Worm (Caenorhabditis elegans): ENCODE data around the gene algn-6.

algn-6 gene

DNA sequence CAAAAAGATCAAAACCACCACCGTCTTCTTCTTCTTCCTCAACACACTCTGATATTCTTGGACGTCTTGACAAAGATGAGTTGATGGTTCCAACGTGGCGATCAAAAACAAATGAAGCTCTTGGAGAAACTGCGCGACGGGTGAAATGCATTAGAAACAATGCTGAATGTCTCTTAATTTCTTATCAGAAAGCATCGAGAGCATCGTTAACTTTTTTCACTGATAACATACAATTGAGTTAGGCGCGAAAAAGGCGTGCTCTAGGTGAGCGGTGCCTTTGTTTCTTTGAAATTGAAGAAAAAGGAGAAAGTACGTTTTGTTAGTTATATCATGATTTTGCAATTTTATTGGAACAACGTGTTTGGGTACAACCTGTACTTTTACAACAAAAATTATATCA lies 33.6 kb downstream of the algn-6 start, which contains the start of gene gpcp-2:
gpcp-2 (minus strand) TSS at position 153 of the 400 bp plus-strand sequence.
- TF ChIP-seq hnd-1 (tag; optimal IDR thresholded peaks at IDR 0.05), result no peak
- TF ChIP-seq ceh-36 (tag; optimal IDR thresholded peaks at IDR 0.05), result no peak
- no peak for TF ChIP-seq tra-4 (tag; optimal IDR thresholded peaks at IDR 0.05)
- no peak for TF ChIP-seq pes-1 (GFP tag; IDR thresholded peaks at IDR 0.05)
- TF ChIP-seq flt-1 (GFP tag; IDR thresholded peaks at IDR 0.05), result no peak
- no peak for TF ChIP-seq hmg-4 (GFP tag; optimal IDR thresholded peaks at IDR 0.05)
- TF ChIP-seq ama-1 (optimal IDR thresholded peaks at IDR 0.05), result no peak

ce11 chrII:8074058-8074457 lies 34.5 kb downstream of the algn-6 start:
- TF ChIP-seq aly-1 (tag; optimal IDR thresholded peaks at IDR 0.05) (no peak), B0310.2 (tag; optimal IDR thresholded peaks at IDR 0.05) (no peak), tra-4 (tag; optimal IDR thresholded peaks at IDR 0.05) (no peak), hnd-1 (tag; optimal IDR thresholded peaks at IDR 0.05) (no peak), scrt-1 (GFP tag; IDR thresholded peaks at IDR 0.05) (no peak), pes-1 (GFP tag; IDR thresholded peaks at IDR 0.05) (no peak), tbx-37 (GFP tag; conservative IDR thresholded peaks at IDR 0.05) (no peak), sea-1 (GFP tag; conservative IDR thresholded peaks at IDR 0.05) (no peak), ceh-13 (GFP tag; optimal IDR thresholded peaks at IDR 0.05) (no peak), ets-7 (tag; optimal IDR thresholded peaks at IDR 0.05) (no peak), flt-1 (GFP tag; IDR thresholded peaks at IDR 0.05) (no peak), tbx-11 (GFP tag; IDR thresholded peaks at IDR 0.05) (no peak), F13C5.2 (tag; optimal IDR thresholded peaks at IDR 0.05) (no peak), ceh-36 (tag; optimal IDR thresholded peaks at IDR 0.05) (no peak), ama-1 (optimal IDR thresholded peaks at IDR 0.05) (no peak), hmg-4 (GFP tag; optimal IDR thresholded peaks at IDR 0.05) (no peak), hmbx-1 (tag; optimal IDR thresholded peaks at IDR 0.05) (no peak)

ce11 chrII:8075324-8075810 lies 35.8 kb downstream of the algn-6 start, which contains the start of gene K02C4.2:
K02C4.2 (plus strand) TSS chrII:8075760.
- TF ChIP-seq ceh-13 (GFP tag; optimal IDR thresholded peaks at IDR 0.05), result peak; percentile 59
- peak; percentile 42 for TF ChIP-seq tra-4 (tag; optimal IDR thresholded peaks at IDR 0.05)
- peak; percentile 69 for TF ChIP-seq tbx-37 (GFP tag; conservative IDR thresholded peaks at IDR 0.05)
- no peak; the same call in 1 of the 2 replicates for TF ChIP-seq pes-1 (GFP tag; IDR thresholded peaks at IDR 0.05)
- no peak for TF ChIP-seq ets-7 (tag; optimal IDR thresholded peaks at IDR 0.05)
- TF ChIP-seq B0310.2 (tag; optimal IDR thresholded peaks at IDR 0.05), result peak; percentile 26
- TF ChIP-seq tbx-11 (GFP tag; IDR thresholded peaks at IDR 0.05), result peak; percentile 75
- TF ChIP-seq ama-1 (optimal IDR thresholded peaks at IDR 0.05), result no peak
- TF ChIP-seq sea-1 (GFP tag; conservative IDR thresholded peaks at IDR 0.05), result peak; percentile 81
- peak; percentile 89 for TF ChIP-seq hmg-4 (GFP tag; optimal IDR thresholded peaks at IDR 0.05)
- peak; percentile 22 for TF ChIP-seq F13C5.2 (tag; optimal IDR thresholded peaks at IDR 0.05)
- peak; percentile 81 for TF ChIP-seq aly-1 (tag; optimal IDR thresholded peaks at IDR 0.05)
- TF ChIP-seq hnd-1 (tag; optimal IDR thresholded peaks at IDR 0.05), result peak; percentile 51
- TF ChIP-seq ceh-36 (tag; optimal IDR thresholded peaks at IDR 0.05), result peak; percentile 44
- peak; percentile 22 for TF ChIP-seq hmbx-1 (tag; optimal IDR thresholded peaks at IDR 0.05)
- peak; percentile 79 for TF ChIP-seq flt-1 (GFP tag; IDR thresholded peaks at IDR 0.05)
- peak; percentile 80 for TF ChIP-seq scrt-1 (GFP tag; IDR thresholded peaks at IDR 0.05)

DNA sequence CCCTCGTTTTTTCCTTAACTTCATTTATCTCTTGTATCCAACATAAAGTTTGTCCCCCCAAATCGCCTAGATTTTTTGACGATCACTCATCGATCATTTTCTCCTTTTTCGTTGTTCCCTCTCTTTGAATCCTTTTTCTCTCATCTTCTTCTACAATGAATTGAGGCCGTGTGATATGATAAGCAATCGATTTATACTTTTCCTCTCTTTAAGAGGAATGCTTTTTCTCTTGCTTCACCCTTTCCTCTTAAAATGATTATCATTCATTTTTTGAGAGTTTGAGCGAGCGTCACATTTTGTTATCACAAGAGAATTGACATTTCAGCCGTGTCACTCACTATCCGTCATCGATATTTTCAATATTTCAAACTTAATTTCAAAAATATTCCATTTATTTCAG lies 38.4 kb downstream of the algn-6 start, which contains the start of gene K02C4.5:
K02C4.5 (plus strand) TSS at position 395 of the 400 bp plus-strand sequence.
- TF ChIP-seq ceh-36 (tag; optimal IDR thresholded peaks at IDR 0.05) (no peak), F13C5.2 (tag; optimal IDR thresholded peaks at IDR 0.05) (no peak), hmg-4 (GFP tag; optimal IDR thresholded peaks at IDR 0.05) (no peak)

DNA sequence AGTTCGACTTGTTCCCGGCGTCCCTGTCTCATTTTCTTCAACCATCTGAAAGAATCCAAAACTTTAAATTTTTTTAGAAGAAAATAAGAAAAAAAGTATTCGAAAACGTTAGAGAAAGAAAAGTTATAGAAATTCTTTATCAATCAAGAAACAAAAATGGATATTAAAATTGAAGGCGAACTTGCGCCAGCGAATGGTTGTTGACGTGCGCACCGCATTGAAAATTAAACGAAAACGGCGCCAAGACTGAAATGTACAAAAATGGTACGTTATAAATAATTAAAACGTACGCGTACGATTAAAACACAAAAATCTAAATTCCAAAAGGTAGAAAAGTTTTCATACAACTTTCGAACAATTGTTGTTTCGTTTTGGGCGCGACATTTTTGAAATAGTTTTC lies 47.2 kb downstream of the algn-6 start, which contains the start of gene K02C4.3:
K02C4.3 (minus strand) TSS at position 51 of the 400 bp plus-strand sequence.
- TF ChIP-seq hmbx-1 (tag; optimal IDR thresholded peaks at IDR 0.05) (no peak), ama-1 (optimal IDR thresholded peaks at IDR 0.05) (no peak), hmg-4 (GFP tag; optimal IDR thresholded peaks at IDR 0.05) (no peak), tbx-11 (GFP tag; IDR thresholded peaks at IDR 0.05) (no peak), B0310.2 (tag; optimal IDR thresholded peaks at IDR 0.05) (no peak), tbx-37 (GFP tag; conservative IDR thresholded peaks at IDR 0.05) (no peak), sea-1 (GFP tag; conservative IDR thresholded peaks at IDR 0.05) (no peak), ets-7 (tag; optimal IDR thresholded peaks at IDR 0.05) (no peak)

Data from whole organism, early embryonic.